Fruit fly (Drosophila melanogaster) whole organism, prepupa: ENCODE data around the gene CG11095.

ENCODE experiments used
- Blimp-1 ChIP-seq: fragments of 200-800 bp; sonication (Bioruptor generic); optimal IDR thresholded peaks from 3 replicates; lab custom pipeline; 2017; ENCODE audit warnings: missing biosample characterization, missing genetic modification characterization, mild to moderate bottlenecking, moderate library complexity, missing genetic modification reagents
- CG10631 ChIP-seq: fragments of 200-800 bp; sonication (Bioruptor generic); optimal IDR thresholded peaks from 2 replicates; lab custom pipeline; 2016; ENCODE audit warnings: missing biosample characterization, missing genetic modification characterization
- CG10669 ChIP-seq: fragments of 200-800 bp; sonication (Bioruptor generic); optimal IDR thresholded peaks from 3 replicates; lab custom pipeline; 2018; ENCODE audit warnings: missing biosample characterization, mild to moderate bottlenecking, missing genetic modification characterization, moderate library complexity
- CG11762 ChIP-seq: fragments of 200-800 bp; sonication (Bioruptor generic); optimal IDR thresholded peaks from 3 replicates; lab custom pipeline; 2016; ENCODE audit warnings: missing biosample characterization, missing genetic modification characterization; ENCODE audit not compliant: insufficient read depth
- CG15336 ChIP-seq: fragments of 200-800 bp; sonication (Bioruptor generic); IDR thresholded peaks from 2 replicates; pipeline ENCODE4 v1.3.6; 2022; ENCODE audit warnings: missing biosample characterization, missing genetic modification characterization
- CG1621 ChIP-seq: fragments of 200-800 bp; sonication (Bioruptor generic); optimal IDR thresholded peaks from 3 replicates; lab custom pipeline; 2018; ENCODE audit warnings: missing biosample characterization, mild to moderate bottlenecking, missing genetic modification characterization
- CG16779 ChIP-seq: fragments of 200-800 bp; sonication (Bioruptor generic); optimal IDR thresholded peaks from 3 replicates; lab custom pipeline; 2017; ENCODE audit warnings: missing biosample characterization, mild to moderate bottlenecking, missing genetic modification characterization
- CG3032 ChIP-seq: fragments of 200-800 bp; optimal IDR thresholded peaks from 2 replicates; lab custom pipeline; 2019; ENCODE audit warnings: missing biosample characterization, mild to moderate bottlenecking, missing genetic modification characterization, moderate library complexity
- CG31627 ChIP-seq: fragments of 200-800 bp; sonication (Bioruptor generic); optimal IDR thresholded peaks from 3 replicates; lab custom pipeline; 2016; ENCODE audit warnings: missing biosample characterization, missing genetic modification characterization
- CG34406 ChIP-seq: fragments of 200-800 bp; sonication (Bioruptor generic); optimal IDR thresholded peaks from 3 replicates; lab custom pipeline; 2016; ENCODE audit warnings: missing biosample characterization, missing genetic modification characterization
- CG3919 ChIP-seq: fragments of 200-800 bp; sonication (Bioruptor generic); optimal IDR thresholded peaks from 3 replicates; lab custom pipeline; 2016; ENCODE audit warnings: missing biosample characterization, missing genetic modification characterization
- CG4318 ChIP-seq: fragments of 200-800 bp; sonication (Bioruptor generic); optimal IDR thresholded peaks from 3 replicates; lab custom pipeline; 2017; ENCODE audit warnings: missing biosample characterization, mild to moderate bottlenecking, missing genetic modification characterization
- CG6163 ChIP-seq: fragments of 200-800 bp; sonication (Bioruptor generic); IDR thresholded peaks from 3 replicates; pipeline ENCODE4 v1.3.6; 2022; ENCODE audit warnings: missing biosample characterization, missing genetic modification characterization
- CG6792 ChIP-seq: fragments of 200-800 bp; sonication (Bioruptor generic); optimal IDR thresholded peaks from 3 replicates; lab custom pipeline; 2016; ENCODE audit warnings: missing biosample characterization, missing genetic modification characterization
- CG6808 ChIP-seq: fragments of 200-800 bp; sonication (Bioruptor generic); optimal IDR thresholded peaks from 3 replicates; lab custom pipeline; 2017; ENCODE audit warnings: missing biosample characterization, missing genetic modification characterization, mild to moderate bottlenecking, moderate library complexity, missing genetic modification reagents
- CG6854 ChIP-seq: fragments of 200-800 bp; sonication (Bioruptor generic); optimal IDR thresholded peaks from 2 replicates; lab custom pipeline; 2017; ENCODE audit warnings: missing biosample characterization, mild to moderate bottlenecking, missing genetic modification characterization
- CG8119 ChIP-seq: fragments of 200-800 bp; sonication (Bioruptor generic); IDR thresholded peaks from 3 replicates; pipeline ENCODE4 v1.3.6; 2022; ENCODE audit warnings: missing biosample characterization, missing genetic modification characterization
- CG8319 ChIP-seq: fragments of 200-800 bp; sonication (Bioruptor generic); optimal IDR thresholded peaks from 3 replicates; lab custom pipeline; 2016; ENCODE audit warnings: missing biosample characterization, missing genetic modification characterization
- CG9139 ChIP-seq: fragments of 200-800 bp; sonication (Bioruptor generic); optimal IDR thresholded peaks from 3 replicates; lab custom pipeline; 2017; ENCODE audit warnings: missing biosample characterization, mild to moderate bottlenecking, missing genetic modification characterization
- Eip78C ChIP-seq: fragments of 200-800 bp; sonication (Bioruptor generic); peaks from one replicate; lab custom pipeline; 2016; ENCODE audit warnings: missing biosample characterization, missing genetic modification characterization
- Eip93F ChIP-seq: fragments of 200-800 bp; sonication (Bioruptor generic); optimal IDR thresholded peaks from 2 replicates; lab custom pipeline; 2016; ENCODE audit warnings: missing biosample characterization, mild to moderate bottlenecking, missing genetic modification characterization
- Ets21C ChIP-seq: fragments of 200-800 bp; sonication (Bioruptor generic); optimal IDR thresholded peaks from 3 replicates; lab custom pipeline; 2016; ENCODE audit warnings: missing biosample characterization, missing genetic modification characterization
- Gug ChIP-seq: fragments of 200-800 bp; sonication (Bioruptor generic); IDR thresholded peaks from 2 replicates; pipeline ENCODE4 v1.3.6; 2022; ENCODE audit warnings: missing biosample characterization, missing genetic modification characterization
- Hr38 ChIP-seq: sonication (Bioruptor generic); optimal IDR thresholded peaks from 2 replicates; lab custom pipeline; 2016; ENCODE audit warnings: missing biosample characterization, missing genetic modification characterization
- Hr4 ChIP-seq: fragments of 200-800 bp; sonication (Bioruptor generic); optimal IDR thresholded peaks from 3 replicates; lab custom pipeline; 2016; ENCODE audit warnings: missing biosample characterization, missing genetic modification characterization
- Lpt ChIP-seq: fragments of 200-800 bp; sonication (Bioruptor generic); optimal IDR thresholded peaks from 3 replicates; lab custom pipeline; 2016; ENCODE audit warnings: missing biosample characterization, missing genetic modification characterization
- Met ChIP-seq: fragments of 200-800 bp; sonication (Bioruptor generic); optimal IDR thresholded peaks from 3 replicates; lab custom pipeline; 2016; ENCODE audit warnings: missing biosample characterization, missing genetic modification characterization
- OdsH ChIP-seq: fragments of 200-800 bp; sonication (Bioruptor generic); optimal IDR thresholded peaks from 3 replicates; lab custom pipeline; 2016; ENCODE audit warnings: missing biosample characterization, missing genetic modification characterization
- Smox ChIP-seq: fragments of 200-800 bp; sonication (Bioruptor generic); optimal IDR thresholded peaks from 3 replicates; lab custom pipeline; 2016; ENCODE audit warnings: missing biosample characterization, missing genetic modification characterization
- achi ChIP-seq: fragments of 200-800 bp; sonication (Bioruptor generic); optimal IDR thresholded peaks from 3 replicates; lab custom pipeline; 2016; ENCODE audit warnings: missing biosample characterization, missing genetic modification characterization
- cyc ChIP-seq: fragments of 200-800 bp; sonication (Bioruptor generic); optimal IDR thresholded peaks from 3 replicates; lab custom pipeline; 2016; ENCODE audit warnings: missing biosample characterization, missing genetic modification characterization
- eg ChIP-seq: fragments of 200-800 bp; sonication (Bioruptor generic); IDR thresholded peaks from 3 replicates; pipeline ENCODE4 v1.3.6; 2022; ENCODE audit warnings: missing biosample characterization, missing genetic modification characterization
- esn ChIP-seq: fragments of 200-800 bp; sonication (Bioruptor generic); optimal IDR thresholded peaks from 2 replicates; lab custom pipeline; 2016; ENCODE audit warnings: missing biosample characterization, mild to moderate bottlenecking, missing genetic modification characterization, moderate library complexity
- fd59A ChIP-seq: fragments of 200-800 bp; sonication (Bioruptor generic); optimal IDR thresholded peaks from 2 replicates; lab custom pipeline; 2017; ENCODE audit warnings: missing biosample characterization, mild to moderate bottlenecking, missing genetic modification characterization, missing genetic modification reagents
- fd85E ChIP-seq: fragments of 200-800 bp; sonication (Bioruptor generic); optimal IDR thresholded peaks from 3 replicates; lab custom pipeline; 2016; ENCODE audit warnings: missing biosample characterization, missing genetic modification characterization
- fkh ChIP-seq: fragments of 200-800 bp; sonication (Bioruptor generic); optimal IDR thresholded peaks from 3 replicates; lab custom pipeline; 2017; ENCODE audit warnings: missing biosample characterization, mild to moderate bottlenecking, missing genetic modification characterization, moderate library complexity
- lz ChIP-seq: fragments of 200-800 bp; sonication (Bioruptor generic); optimal IDR thresholded peaks from 3 replicates; lab custom pipeline; 2016; ENCODE audit warnings: missing biosample characterization, missing genetic modification characterization
- salr ChIP-seq, 2 experiments: fragments of 200-800 bp; sonication (Bioruptor generic); optimal IDR thresholded peaks; 3 replicates each; lab custom pipeline; 2016 to 2018; ENCODE audit warnings: missing biosample characterization in 2 of 2, missing genetic modification characterization in 2 of 2, mild to moderate bottlenecking in 1 of 2
- svp ChIP-seq: fragments of 200-800 bp; sonication (Bioruptor generic); peaks from one replicate; lab custom pipeline; 2016; ENCODE audit warnings: missing biosample characterization, missing genetic modification characterization
- topi ChIP-seq: fragments of 200-800 bp; sonication (Bioruptor generic); optimal IDR thresholded peaks from 3 replicates; lab custom pipeline; 2016; ENCODE audit warnings: missing biosample characterization, missing genetic modification characterization
- vri ChIP-seq: fragments of 200-800 bp; sonication (Bioruptor generic); optimal IDR thresholded peaks from 3 replicates; lab custom pipeline; 2016; ENCODE audit warnings: missing biosample characterization, mild to moderate bottlenecking, missing genetic modification characterization

Gene CG11095

dm6 chrX:13800680-13801079, 10.8 kb upstream of the CG11095 start (continued):
- TF ChIP-seq CG4318 (GFP tag; lab: Kevin White, UChicago) (no peak), Eip78C (GFP tag; lab: Kevin White, UChicago) (peak; percentile 63), Ets21C (GFP tag; lab: Kevin White, UChicago) (peak; percentile 7), Hr4 (GFP tag; lab: Kevin White, UChicago) (no peak), Eip93F (GFP tag; lab: Kevin White, UChicago) (no peak), Gug (GFP tag; lab: Robert Waterston, UW) (no peak), CG10669 (GFP tag; lab: Kevin White, UChicago) (no peak), CG6163 (GFP tag; lab: Robert Waterston, UW) (no peak; the same call in 2 of the 3 replicates), CG8119 (no peak), topi (GFP tag; lab: Kevin White, UChicago) (no peak), CG6808 (GFP tag; lab: Kevin White, UChicago) (no peak), CG11762 (GFP tag; lab: Kevin White, UChicago) (no peak), CG3919 (GFP tag; lab: Kevin White, UChicago) (no peak), CG10631 (GFP tag; lab: Kevin White, UChicago) (peak; percentile 6), fd85E (GFP tag; lab: Kevin White, UChicago) (no peak), CG16779 (tag; lab: Kevin White, UChicago) (no peak), CG6792 (peak; percentile 4), CG3032 (tag; lab: Kevin White, UChicago) (no peak), salr (GFP tag; optimal IDR thresholded peaks at IDR 0.05; lab: Kevin White, UChicago) (no peak), eg (no peak), vri (no peak), achi (GFP tag; lab: Kevin White, UChicago) (no peak), CG6854 (GFP tag; lab: Kevin White, UChicago) (no peak), CG9139 (GFP tag; lab: Kevin White, UChicago) (no peak), svp (GFP tag; lab: Kevin White, UChicago) (peak; percentile 71), Met (no peak), Lpt (no peak), CG31627 (GFP tag; lab: Kevin White, UChicago) (peak; percentile 24), fd59A (GFP tag; lab: Kevin White, UChicago) (no peak), Smox (GFP tag; lab: Kevin White, UChicago) (no peak), CG8319 (GFP tag; lab: Kevin White, UChicago) (no peak), OdsH (GFP tag; lab: Kevin White, UChicago) (no peak), CG34406 (GFP tag; lab: Kevin White, UChicago) (peak; percentile 6), Hr38 (GFP tag; lab: Kevin White, UChicago) (no peak), lz (GFP tag; lab: Kevin White, UChicago) (peak; percentile 14), CG1621 (tag; lab: Kevin White, UChicago) (no peak), CG15336 (no peak), Blimp-1 (no peak), cyc (peak; percentile 26)

- TF ChIP-seq svp (GFP tag; lab: Kevin White, UChicago) (peak; percentile 95), esn (GFP tag; lab: Kevin White, UChicago) (no peak)
- TF ChIP-seq, all 60 proteins: peak for 1
Observed at dm6 chrX:13804398-13804797, 7.1 kb upstream of the CG11095 start.

- TF ChIP-seq CG8319 (GFP tag; lab: Kevin White, UChicago): no peak
- TF ChIP-seq fkh (GFP tag; lab: Kevin White, UChicago): peak; percentile 83
Observed at dm6 chrX:13805554-13805953, 5.9 kb upstream of the CG11095 start.
